Worm (Caenorhabditis elegans): ENCODE results near the gene Y69A2AR.1.

Y69A2AR.1 gene

DNA sequence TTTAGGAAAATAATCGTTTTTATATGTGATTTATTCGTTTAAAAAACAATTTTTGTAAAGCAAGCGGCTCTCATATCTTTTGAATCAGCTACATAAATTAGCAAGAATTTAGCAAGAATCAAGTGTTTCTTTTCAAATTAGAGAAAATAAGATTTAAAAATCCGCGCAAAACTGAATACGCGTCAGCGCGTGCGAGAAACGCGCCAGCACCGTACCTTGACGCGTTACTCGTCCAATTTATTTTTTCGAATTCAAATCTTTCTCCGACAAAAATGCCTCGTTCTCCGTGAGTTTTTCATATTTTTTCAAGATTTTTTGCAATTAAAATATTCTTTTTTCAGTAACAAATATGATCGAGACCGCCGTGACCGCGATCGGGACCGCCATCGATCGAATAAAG lies 9.4 kb downstream of the Y69A2AR.1 start, which contains the start of gene Y94H6A.3 (continued):
- TF ChIP-seq nhr-25 (tag; optimal IDR thresholded peaks at IDR 0.05) (peak; percentile 83), ztf-1 (GFP tag; conservative IDR thresholded peaks at IDR 0.05) (no peak), peb-1 (tag; optimal IDR thresholded peaks at IDR 0.05) (no peak), nhr-21 (tag; optimal IDR thresholded peaks at IDR 0.05) (peak; percentile 86), sma-3 (GFP tag; optimal IDR thresholded peaks at IDR 0.05) (peak; percentile 76), mdl-1 (tag; optimal IDR thresholded peaks at IDR 0.05) (peak in 1 of 2 experiments; percentile 49), gmeb-1 (tag; optimal IDR thresholded peaks at IDR 0.05) (peak; percentile 99), ztf-4 (tag; optimal IDR thresholded peaks at IDR 0.05) (peak; percentile 55), lin-39 (tag; optimal IDR thresholded peaks at IDR 0.05) (no peak), R02D3.7 (tag; optimal IDR thresholded peaks at IDR 0.05) (peak; percentile 60), unc-55 (GFP tag; optimal IDR thresholded peaks at IDR 0.05) (peak; percentile 94), nhr-77 (tag; optimal IDR thresholded peaks at IDR 0.05) (peak; percentile 11)

DNA sequence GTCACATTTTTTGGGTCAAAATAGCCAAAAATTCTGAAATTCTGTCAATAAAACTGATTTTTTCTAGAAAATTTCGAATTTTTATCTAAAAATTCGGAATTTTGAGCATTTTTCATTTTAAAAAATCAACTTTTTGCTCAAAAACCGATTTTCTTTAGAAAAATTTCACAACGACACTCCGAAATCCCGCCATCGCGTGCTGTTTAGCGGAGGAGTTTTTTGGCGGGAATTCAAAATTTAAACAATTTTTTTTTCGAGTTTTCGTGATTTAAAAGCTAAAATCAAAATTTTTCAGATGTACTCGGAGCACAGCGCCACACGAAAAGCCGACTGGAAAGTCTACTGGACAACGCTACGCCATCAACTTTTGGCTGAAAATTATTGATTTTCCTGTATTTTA lies 10.8 kb downstream of the Y69A2AR.1 start:
- TF ChIP-seq ceh-82 (tag; optimal IDR thresholded peaks at IDR 0.05) (no peak), blmp-1 (tag; optimal IDR thresholded peaks at IDR 0.05; ENCODE audit: insufficient read depth) (no peak), zag-1 (tag; optimal IDR thresholded peaks at IDR 0.05) (no peak), nhr-10 (tag; optimal IDR thresholded peaks at IDR 0.05) (no peak), dmd-4 (tag; optimal IDR thresholded peaks at IDR 0.05) (no peak), nhr-25 (tag; optimal IDR thresholded peaks at IDR 0.05) (no peak), alr-1 (tag; optimal IDR thresholded peaks at IDR 0.05) (no peak), unc-62 (GFP tag; optimal IDR thresholded peaks at IDR 0.05) (no peak), R02D3.7 (tag; optimal IDR thresholded peaks at IDR 0.05) (no peak), elt-3 (tag; optimal IDR thresholded peaks at IDR 0.05) (no peak)

ce11 chrIV:2678152-2678551 lies 11.3 kb downstream of the Y69A2AR.1 start:
- no peak for TF ChIP-seq nhr-77 (tag; optimal IDR thresholded peaks at IDR 0.05)
- no peak for TF ChIP-seq lin-39 (tag; optimal IDR thresholded peaks at IDR 0.05)
- no peak for TF ChIP-seq ceh-16 (tag; optimal IDR thresholded peaks at IDR 0.05)
- no peak for TF ChIP-seq F13H6.1 (tag; optimal IDR thresholded peaks at IDR 0.05)
- no peak for TF ChIP-seq nhr-21 (tag; optimal IDR thresholded peaks at IDR 0.05)
- TF ChIP-seq mbf-1 (tag; optimal IDR thresholded peaks at IDR 0.05), result no peak
- no peak for TF ChIP-seq nhr-10 (tag; optimal IDR thresholded peaks at IDR 0.05)
- TF ChIP-seq nhr-237 (tag; optimal IDR thresholded peaks at IDR 0.05), result no peak
- no peak for TF ChIP-seq elt-1 (tag; optimal IDR thresholded peaks at IDR 0.05)
- no peak for TF ChIP-seq nhr-11 (tag; optimal IDR thresholded peaks at IDR 0.05)

DNA sequence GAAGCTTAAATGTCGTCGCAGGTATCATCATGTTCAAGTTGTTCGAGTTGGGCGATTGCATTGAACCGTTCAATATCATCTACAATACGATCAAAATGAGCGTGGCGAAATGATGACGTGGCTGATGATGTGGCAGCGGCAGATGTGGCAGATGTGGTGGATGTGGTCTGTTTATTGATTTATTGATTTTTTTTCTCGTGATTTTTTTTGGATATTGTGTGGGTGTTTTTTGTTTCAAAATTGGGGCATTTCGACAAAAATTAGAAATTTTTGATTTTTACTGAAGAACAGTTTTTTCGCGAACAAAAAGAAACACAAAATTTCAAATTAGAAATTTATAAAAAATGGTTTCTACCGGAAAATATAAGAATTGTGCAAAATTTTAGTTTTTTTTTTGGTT lies 13.4 kb downstream of the Y69A2AR.1 start:
- TF ChIP-seq ceh-16 (tag; optimal IDR thresholded peaks at IDR 0.05) (no peak), R02D3.7 (tag; optimal IDR thresholded peaks at IDR 0.05) (no peak), unc-55 (GFP tag; optimal IDR thresholded peaks at IDR 0.05) (no peak), elt-3 (tag; optimal IDR thresholded peaks at IDR 0.05) (no peak), nhr-11 (tag; optimal IDR thresholded peaks at IDR 0.05) (no peak), nhr-12 (tag; optimal IDR thresholded peaks at IDR 0.05) (no peak)

DNA sequence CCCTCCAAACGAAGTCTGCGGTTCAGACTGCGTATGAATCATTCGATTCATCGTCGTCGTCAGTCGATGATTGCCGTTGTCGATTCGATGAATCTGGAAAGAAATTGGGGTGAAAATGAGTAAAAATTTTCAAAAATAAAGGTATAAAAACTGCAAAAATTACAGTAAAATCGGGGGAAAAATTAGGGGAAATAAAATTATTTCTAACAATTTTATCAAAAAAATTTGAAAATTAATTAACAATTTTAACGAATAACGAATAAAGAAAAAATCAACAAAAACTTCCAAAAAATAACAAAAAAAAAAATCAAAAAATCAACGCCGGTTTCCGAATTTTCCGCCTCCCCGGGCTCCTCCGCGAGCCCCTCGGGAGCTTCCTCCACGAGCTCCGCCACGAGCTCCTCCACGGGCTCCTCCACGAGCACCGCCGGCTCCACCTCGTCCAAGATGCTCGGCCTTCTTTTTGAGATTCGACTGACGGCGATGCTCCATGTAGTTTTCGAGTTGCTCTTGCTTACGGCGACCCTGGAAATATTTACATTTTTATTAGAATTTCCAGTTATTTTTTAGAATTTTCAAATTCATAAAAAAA lies 22.0 kb downstream of the Y69A2AR.1 start, which contains the start of gene egrh-3:
TSS of gene egrh-3 (minus strand) at position 51 of the 592 bp plus-strand sequence.
- TF ChIP-seq aly-2 (tag; optimal IDR thresholded peaks at IDR 0.05) (no peak), lin-11 (tag; optimal IDR thresholded peaks at IDR 0.05) (no peak), mdl-1 (tag; optimal IDR thresholded peaks at IDR 0.05) (no peak), elt-1 (tag; optimal IDR thresholded peaks at IDR 0.05) (no peak), alr-1 (tag; optimal IDR thresholded peaks at IDR 0.05) (no peak), sma-9 (GFP tag; optimal IDR thresholded peaks at IDR 0.05) (no peak), sma-9 (tag; optimal IDR thresholded peaks at IDR 0.05) (no peak), unc-62 (GFP tag; optimal IDR thresholded peaks at IDR 0.05) (no peak), unc-39 (tag; optimal IDR thresholded peaks at IDR 0.05) (no peak), crh-2 (tag; optimal IDR thresholded peaks at IDR 0.05) (no peak)

DNA sequence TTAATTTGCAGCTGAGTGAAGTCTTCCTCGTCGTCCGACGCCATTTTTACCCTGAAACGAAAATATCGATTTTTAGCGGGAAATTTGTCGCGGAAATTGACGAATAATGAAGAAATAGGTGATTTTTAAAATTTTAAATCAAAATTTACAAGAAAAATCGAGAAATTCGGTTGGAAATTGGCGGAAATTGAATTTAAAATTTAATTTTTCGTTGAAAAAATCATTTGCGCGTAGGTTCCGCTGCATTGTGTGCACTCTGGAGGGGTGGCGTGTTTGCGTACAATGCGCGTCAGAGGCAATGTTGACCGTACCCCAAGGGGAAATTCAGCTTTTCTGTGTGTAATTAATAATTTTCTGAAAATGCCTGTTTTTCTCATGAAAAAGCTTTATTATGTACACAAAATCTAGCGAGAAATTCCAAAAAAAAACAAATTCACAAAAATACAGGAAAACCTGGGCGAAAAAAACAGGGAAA lies 37.1 kb downstream of the Y69A2AR.1 start, which contains the start of gene Y94H6A.5:
TSS of gene Y94H6A.5 (minus strand) at position 51 of the 475 bp plus-strand sequence.
- TF ChIP-seq ZK546.5 (tag; optimal IDR thresholded peaks at IDR 0.05) (no peak), ceh-16 (tag; optimal IDR thresholded peaks at IDR 0.05) (no peak), nhr-23 (tag; optimal IDR thresholded peaks at IDR 0.05) (no peak), nhr-129 (tag; optimal IDR thresholded peaks at IDR 0.05) (peak; percentile 49), unc-55 (GFP tag; optimal IDR thresholded peaks at IDR 0.05) (peak; percentile 68), gmeb-1 (tag; optimal IDR thresholded peaks at IDR 0.05) (peak; percentile 49), nhr-25 (tag; optimal IDR thresholded peaks at IDR 0.05) (peak; percentile 60), sem-4 (tag; optimal IDR thresholded peaks at IDR 0.05) (no peak), aly-2 (tag; optimal IDR thresholded peaks at IDR 0.05) (no peak), ztf-11 (tag; optimal IDR thresholded peaks at IDR 0.05) (no peak), F13H6.1 (tag; optimal IDR thresholded peaks at IDR 0.05) (no peak), peb-1 (tag; optimal IDR thresholded peaks at IDR 0.05) (no peak), nhr-10 (tag; optimal IDR thresholded peaks at IDR 0.05) (no peak), ztf-1 (GFP tag; conservative IDR thresholded peaks at IDR 0.05) (no peak), dmd-4 (tag; optimal IDR thresholded peaks at IDR 0.05) (no peak), snpc-4 (tag; optimal IDR thresholded peaks at IDR 0.05) (no peak), lin-11 (tag; optimal IDR thresholded peaks at IDR 0.05) (peak; percentile 5), nhr-21 (tag; optimal IDR thresholded peaks at IDR 0.05) (no peak), skn-1 (tag; optimal IDR thresholded peaks at IDR 0.05) (no peak), lin-13 (GFP tag; optimal IDR thresholded peaks at IDR 0.05) (peak; percentile 69), blmp-1 (tag; optimal IDR thresholded peaks at IDR 0.05; ENCODE audit: insufficient read depth) (no peak), ztf-4 (tag; optimal IDR thresholded peaks at IDR 0.05) (no peak)
